Worm (Caenorhabditis elegans) whole organism, dauer: ENCODE measurements around the gene srw-44.

Experiments used
- unc-62 ChIP-seq: sonication (generic microtip); optimal IDR thresholded peaks from 2 replicates; lab custom pipeline; 2017; ENCODE audit warnings: missing biosample characterization, missing genetic modification reagents, missing genetic modification characterization

srw-44 gene

DNA sequence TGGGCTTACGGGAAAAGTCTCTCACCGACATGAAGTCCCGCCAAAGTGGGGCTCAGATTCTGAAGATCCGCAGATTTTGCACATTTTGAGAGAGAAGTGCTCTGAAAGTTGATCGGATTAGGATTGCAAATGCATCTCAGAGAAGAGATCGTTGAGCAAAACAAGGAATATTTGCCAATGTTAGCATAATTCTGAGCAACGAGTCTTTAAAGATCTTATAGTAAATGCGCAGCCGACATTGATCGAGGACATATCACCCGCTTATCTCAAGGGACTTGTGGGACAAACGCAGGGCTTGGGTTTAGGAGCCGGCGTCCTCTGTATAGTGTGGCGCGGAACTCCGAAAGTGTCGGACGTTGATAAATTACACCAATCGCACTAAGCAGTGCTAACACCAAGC is 43.7 kb downstream of the srw-44 start, which contains the start of gene nhr-112:
Gene nhr-112, minus strand, starts transcription at position 101 of the 400 bp plus-strand sequence.
- TF ChIP-seq unc-62 (GFP tag; lab: Kevin White, UChicago): no peak

ce11 chrV:16724574-16724973 is 44.5 kb downstream of the srw-44 start:
- TF ChIP-seq unc-62 (GFP tag; lab: Kevin White, UChicago): no peak

- TF ChIP-seq unc-62 (GFP tag; lab: Kevin White, UChicago): no peak
These were observed 45.9 kb downstream of the srw-44 start for ce11 chrV:16725955-16726354.

DNA sequence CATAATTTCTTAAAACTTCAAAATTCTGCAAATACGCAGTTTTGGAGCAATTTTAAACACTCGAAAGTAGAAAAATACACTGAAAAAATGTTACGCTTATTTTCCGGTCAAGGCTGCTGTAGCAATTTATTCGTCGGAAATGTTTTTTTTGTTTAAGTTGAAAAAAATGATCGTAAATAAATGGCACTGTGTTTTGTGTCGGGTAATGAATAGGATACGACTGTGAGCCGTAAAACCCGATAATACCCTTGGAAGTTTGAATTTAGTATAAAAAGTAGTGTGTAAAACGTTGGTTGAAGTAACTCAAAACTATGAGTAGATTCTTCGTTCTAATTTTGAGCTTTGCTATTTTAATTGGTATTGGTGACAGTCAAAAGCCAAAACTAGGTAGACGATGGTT is 46.8 kb downstream of the srw-44 start, which contains the start of gene T25E12.14:
Gene T25E12.14, plus strand, starts transcription at position 301 of the 400 bp plus-strand sequence.
- TF ChIP-seq unc-62 (GFP tag; lab: Kevin White, UChicago): no peak

DNA sequence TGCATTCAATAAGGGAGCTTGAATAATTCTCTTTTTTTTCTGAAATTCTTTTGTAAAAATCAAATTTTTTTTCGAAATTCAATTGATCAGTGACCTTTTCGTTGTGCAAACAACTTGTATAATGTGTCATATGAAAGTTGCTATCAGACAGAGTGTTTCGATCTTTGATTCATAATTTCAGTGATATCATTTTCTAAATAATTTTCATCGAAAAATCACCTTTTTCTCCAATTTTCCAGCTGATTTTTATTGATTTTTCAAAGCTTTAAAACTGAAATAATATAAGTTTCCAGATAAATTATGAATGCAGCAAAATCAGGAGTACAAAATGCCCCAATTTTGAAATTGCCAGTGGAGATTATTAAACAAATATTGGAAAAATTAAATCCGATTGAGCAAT is 48.4 kb downstream of the srw-44 start, which contains the start of gene fbxa-127:
Gene fbxa-127, plus strand, starts transcription at position 301 of the 400 bp plus-strand sequence.
- no peak for TF ChIP-seq unc-62 (GFP tag; lab: Kevin White, UChicago)

DNA sequence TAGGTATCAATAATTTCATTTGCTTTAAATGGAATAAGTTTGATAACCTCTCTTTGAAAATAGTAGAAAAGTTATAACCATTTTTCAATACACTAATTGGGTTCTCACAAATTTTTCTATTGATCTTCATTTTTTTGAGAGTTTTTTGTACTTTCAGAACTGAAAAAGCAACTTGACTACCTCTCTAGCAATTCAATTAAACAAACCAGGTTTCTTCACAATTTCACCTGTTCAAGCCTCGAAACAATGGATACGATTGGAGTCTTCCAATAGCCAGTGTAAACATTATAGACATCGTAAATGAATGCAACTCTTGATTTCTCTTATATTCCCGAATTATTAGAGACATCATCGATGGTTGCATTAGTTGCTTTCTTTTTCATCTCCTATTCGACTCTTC is 49.9 kb downstream of the srw-44 start, which contains the start of gene srz-99:
Gene srz-99, plus strand, starts transcription at position 301 of the 400 bp plus-strand sequence.
- no peak for TF ChIP-seq unc-62 (GFP tag; lab: Kevin White, UChicago)

DNA sequence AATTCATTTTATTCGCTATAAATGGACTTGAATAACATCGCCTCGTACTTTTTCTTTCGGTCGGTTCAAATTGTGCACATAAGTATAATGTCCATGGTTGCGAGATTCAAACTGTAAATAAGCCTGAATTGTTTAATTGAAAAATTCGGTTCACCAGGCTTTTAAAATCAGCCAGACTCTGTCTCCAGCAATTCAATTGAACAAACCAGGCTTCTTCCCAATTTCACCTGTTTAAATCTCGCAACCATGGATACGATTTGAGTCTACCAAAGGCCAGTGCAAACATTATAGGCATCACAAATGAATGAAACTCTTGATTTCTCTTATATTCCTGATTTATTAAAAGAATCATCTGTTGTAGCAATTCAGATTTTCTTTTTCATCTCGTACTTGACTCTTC is 51.5 kb downstream of the srw-44 start, which contains the start of gene srz-100:
Gene srz-100, plus strand, starts transcription at position 301 of the 400 bp plus-strand sequence.
- no peak for TF ChIP-seq unc-62 (GFP tag; lab: Kevin White, UChicago)
